Worm (Caenorhabditis elegans) whole organism, L2 larva: ENCODE results near the gene B0001.8.

Experiments used
- C34F6.9 ChIP-seq: fragments of 150-350 bp; optimal IDR thresholded peaks from 2 replicates; lab custom pipeline; 2014; ENCODE audit warnings: missing biosample characterization, missing genetic modification characterization
- F13H6.1 ChIP-seq: sonication (generic microtip); optimal IDR thresholded peaks from 2 replicates; lab custom pipeline; 2016; ENCODE audit warnings: missing genetic modification characterization, missing compliant biosample characterization
- R02D3.7 ChIP-seq: fragments of 150-350 bp; optimal IDR thresholded peaks from 2 replicates; lab custom pipeline; 2014; ENCODE audit warnings: missing biosample characterization, missing genetic modification characterization
- Y55F3AM.14 ChIP-seq: fragments of 200-800 bp; sonication (Bioruptor generic); optimal IDR thresholded peaks from 2 replicates; lab custom pipeline; 2018; ENCODE audit warnings: mild to moderate bottlenecking, missing genetic modification characterization, missing compliant biosample characterization
- ZK546.5 ChIP-seq: sonication (generic microtip); optimal IDR thresholded peaks from 2 replicates; lab custom pipeline; 2017; ENCODE audit warnings: missing biosample characterization, missing genetic modification characterization
- alr-1 ChIP-seq: fragments of 150-350 bp; optimal IDR thresholded peaks from 2 replicates; lab custom pipeline; 2014; ENCODE audit warnings: missing biosample characterization, missing genetic modification characterization
- aly-2 ChIP-seq: fragments of 150-350 bp; optimal IDR thresholded peaks from 2 replicates; lab custom pipeline; 2014; ENCODE audit warnings: missing biosample characterization, missing genetic modification characterization
- ama-1 ChIP-seq: fragments of 150-350 bp; optimal IDR thresholded peaks from 2 replicates; lab custom pipeline; 2018; ENCODE audit warnings: inconsistent platforms
- blmp-1 ChIP-seq: sonication (generic microtip); optimal IDR thresholded peaks from 2 replicates; lab custom pipeline; 2017; ENCODE audit warnings: missing genetic modification characterization, mild to moderate bottlenecking, missing compliant biosample characterization, antibody characterized with exemption, moderate library complexity; ENCODE audit not compliant: insufficient read depth
- ceh-16 ChIP-seq: fragments of 150-350 bp; optimal IDR thresholded peaks from 2 replicates; lab custom pipeline; 2014; ENCODE audit warnings: missing biosample characterization, missing genetic modification characterization
- dmd-4 ChIP-seq: sonication (generic microtip); optimal IDR thresholded peaks from 2 replicates; lab custom pipeline; 2017; ENCODE audit warnings: missing biosample characterization, missing genetic modification characterization
- egl-27 ChIP-seq: sonication (generic microtip); optimal IDR thresholded peaks from 3 replicates; lab custom pipeline; 2017; ENCODE audit warnings: missing biosample characterization, missing genetic modification reagents, missing genetic modification characterization
- elt-1 ChIP-seq: fragments of 150-350 bp; optimal IDR thresholded peaks from 2 replicates; lab custom pipeline; 2014; ENCODE audit warnings: missing biosample characterization, missing genetic modification characterization
- elt-3 ChIP-seq: sonication (generic microtip); optimal IDR thresholded peaks from 2 replicates; lab custom pipeline; 2017; ENCODE audit warnings: missing biosample characterization, missing genetic modification characterization
- fos-1 ChIP-seq: fragments of 150-350 bp; optimal IDR thresholded peaks from 2 replicates; lab custom pipeline; 2014; ENCODE audit warnings: missing biosample characterization, missing genetic modification characterization
- gmeb-1 ChIP-seq: fragments of 150-350 bp; optimal IDR thresholded peaks from 2 replicates; lab custom pipeline; 2014; ENCODE audit warnings: missing biosample characterization, missing genetic modification characterization
- lin-11 ChIP-seq: fragments of 150-350 bp; sonication (generic microtip); optimal IDR thresholded peaks from 2 replicates; lab custom pipeline; 2014; ENCODE audit warnings: missing biosample characterization, missing genetic modification characterization, inconsistent platforms, mixed read lengths
- lin-13 ChIP-seq: fragments of 150-350 bp; optimal IDR thresholded peaks from 2 replicates; lab custom pipeline; 2014; ENCODE audit warnings: missing biosample characterization, missing genetic modification reagents, missing genetic modification characterization
- lin-39 ChIP-seq: fragments of 150-350 bp; optimal IDR thresholded peaks from 2 replicates; lab custom pipeline; 2014; ENCODE audit warnings: missing biosample characterization, missing genetic modification reagents, missing genetic modification characterization
- lsy-2 ChIP-seq, 2 experiments: fragments of 150-350 bp in 1 of 2; sonication (generic microtip) in 1 of 2; optimal IDR thresholded peaks; 2 replicates each; lab custom pipeline; 2014 to 2017; ENCODE audit warnings: missing biosample characterization in 2 of 2, missing genetic modification characterization in 2 of 2
- mab-5 ChIP-seq: fragments of 150-350 bp; optimal IDR thresholded peaks from 2 replicates; lab custom pipeline; 2014; ENCODE audit warnings: missing biosample characterization, missing genetic modification characterization
- mbf-1 ChIP-seq: sonication (generic microtip); optimal IDR thresholded peaks from 2 replicates; lab custom pipeline; 2017; ENCODE audit warnings: missing biosample characterization, missing genetic modification characterization
- mdl-1 ChIP-seq, 2 experiments: fragments of 150-350 bp in 1 of 2; sonication (generic microtip) in 1 of 2; optimal IDR thresholded peaks; 2 replicates each; lab custom pipeline; 2017; ENCODE audit warnings: missing biosample characterization in 2 of 2, missing genetic modification characterization in 2 of 2
- nhr-11 ChIP-seq: fragments of 150-350 bp; optimal IDR thresholded peaks from 2 replicates; lab custom pipeline; 2014; ENCODE audit warnings: missing biosample characterization, missing genetic modification characterization
- nhr-12 ChIP-seq: fragments of 150-350 bp; optimal IDR thresholded peaks from 2 replicates; lab custom pipeline; 2014; ENCODE audit warnings: missing biosample characterization, missing genetic modification characterization
- nhr-129 ChIP-seq: fragments of 150-350 bp; optimal IDR thresholded peaks from 2 replicates; lab custom pipeline; 2014; ENCODE audit warnings: missing biosample characterization, missing genetic modification characterization
- nhr-21 ChIP-seq: fragments of 150-350 bp; optimal IDR thresholded peaks from 2 replicates; lab custom pipeline; 2014; ENCODE audit warnings: missing biosample characterization, missing genetic modification characterization
- nhr-237 ChIP-seq: fragments of 150-350 bp; optimal IDR thresholded peaks from 2 replicates; lab custom pipeline; 2014; ENCODE audit warnings: missing biosample characterization, missing genetic modification characterization
- nhr-25 ChIP-seq: fragments of 150-350 bp; sonication (generic microtip); optimal IDR thresholded peaks from 3 replicates; lab custom pipeline; 2014; ENCODE audit warnings: missing biosample characterization, missing genetic modification characterization
- nhr-6 ChIP-seq: fragments of 150-350 bp; optimal IDR thresholded peaks from 2 replicates; lab custom pipeline; 2014; ENCODE audit warnings: missing biosample characterization, missing genetic modification characterization
- nhr-77 ChIP-seq: fragments of 150-350 bp; optimal IDR thresholded peaks from 2 replicates; lab custom pipeline; 2014; ENCODE audit warnings: missing biosample characterization, missing genetic modification characterization
- peb-1 ChIP-seq: fragments of 150-350 bp; optimal IDR thresholded peaks from 2 replicates; lab custom pipeline; 2014; ENCODE audit warnings: missing biosample characterization, missing genetic modification characterization
- sem-4 ChIP-seq: fragments of 150-350 bp; optimal IDR thresholded peaks from 2 replicates; lab custom pipeline; 2014; ENCODE audit warnings: missing biosample characterization, missing genetic modification reagents, missing genetic modification characterization
- skn-1 ChIP-seq: sonication (generic microtip); optimal IDR thresholded peaks from 2 replicates; lab custom pipeline; 2017; ENCODE audit warnings: missing biosample characterization, missing genetic modification characterization
- sma-3 ChIP-seq: sonication (generic microtip); optimal IDR thresholded peaks from 2 replicates; lab custom pipeline; 2016; ENCODE audit warnings: missing genetic modification reagents, missing genetic modification characterization, missing compliant biosample characterization
- sma-9 ChIP-seq, 2 experiments: fragments of 150-350 bp in 1 of 2; sonication (generic microtip) in 1 of 2; optimal IDR thresholded peaks; 2 replicates each; lab custom pipeline; 2014 to 2016; ENCODE audit warnings: missing genetic modification characterization in 2 of 2, mild to moderate bottlenecking in 1 of 2, missing biosample characterization in 1 of 2, missing compliant biosample characterization in 1 of 2, missing genetic modification reagents in 1 of 2, moderate library complexity in 1 of 2
- snpc-4 ChIP-seq: fragments of 150-350 bp; optimal IDR thresholded peaks from 2 replicates; lab custom pipeline; 2014; ENCODE audit warnings: missing biosample characterization, missing genetic modification characterization
- unc-39 ChIP-seq: fragments of 150-350 bp; optimal IDR thresholded peaks from 2 replicates; lab custom pipeline; 2014; ENCODE audit warnings: missing biosample characterization, missing genetic modification characterization
- unc-55 ChIP-seq: fragments of 150-350 bp; sonication (generic microtip); optimal IDR thresholded peaks from 3 replicates; lab custom pipeline; 2014; ENCODE audit warnings: missing biosample characterization, missing genetic modification reagents, missing genetic modification characterization
- unc-62 ChIP-seq: fragments of 150-350 bp; optimal IDR thresholded peaks from 2 replicates; lab custom pipeline; 2014; ENCODE audit warnings: missing biosample characterization, missing genetic modification reagents, missing genetic modification characterization
- zag-1 ChIP-seq: fragments of 150-350 bp; optimal IDR thresholded peaks from 2 replicates; lab custom pipeline; 2014; ENCODE audit warnings: missing biosample characterization, missing genetic modification characterization
- ztf-1 ChIP-seq: fragments of 200-800 bp; sonication (Bioruptor generic); conservative IDR thresholded peaks from 2 replicates; pipeline ENCODE4 v1.3.6; 2022; ENCODE audit warnings: missing genetic modification characterization, missing compliant biosample characterization
- ztf-11 ChIP-seq: sonication (generic microtip); optimal IDR thresholded peaks from 2 replicates; lab custom pipeline; 2017; ENCODE audit warnings: missing biosample characterization, missing genetic modification characterization
- ztf-4 ChIP-seq: fragments of 150-350 bp; optimal IDR thresholded peaks from 2 replicates; lab custom pipeline; 2014; ENCODE audit warnings: missing biosample characterization, missing genetic modification characterization

B0001.8 gene

ce11 chrIV:12092113-12092512, 48.7 kb downstream of the B0001.8 start, which contains the start of gene mig-32:
mig-32 (minus strand) TSS chrIV:12092213.
- TF ChIP-seq unc-62 (GFP tag; lab: Kevin White, UChicago) (no peak), C34F6.9 (tag; lab: Kevin White, UChicago) (no peak), mdl-1 (tag; optimal IDR thresholded peaks at IDR 0.05; lab: Kevin White, UChicago) (no peak), nhr-129 (tag; lab: Kevin White, UChicago) (no peak), mab-5 (tag; lab: Kevin White, UChicago) (no peak), nhr-6 (tag; lab: Kevin White, UChicago) (no peak), unc-55 (GFP tag; lab: Kevin White, UChicago) (no peak), elt-1 (tag; lab: Kevin White, UChicago) (no peak), zag-1 (tag; lab: Kevin White, UChicago) (no peak), ztf-11 (no peak), peb-1 (tag; lab: Kevin White, UChicago) (no peak), snpc-4 (no peak), alr-1 (tag; lab: Kevin White, UChicago) (no peak), ceh-16 (tag; lab: Kevin White, UChicago) (no peak), sma-9 (GFP tag; optimal IDR thresholded peaks at IDR 0.05; lab: Kevin White, UChicago) (no peak), sma-9 (tag; optimal IDR thresholded peaks at IDR 0.05; lab: Kevin White, UChicago) (no peak), nhr-12 (tag; lab: Kevin White, UChicago) (no peak)
- TF ChIP-seq, all 48 proteins: peak for 0

ce11 chrIV:12089551-12089950, 51.3 kb downstream of the B0001.8 start, which contains the start of gene F11A10.6:
F11A10.6 (minus strand) TSS chrIV:12089651.
- TF ChIP-seq mdl-1 (tag; optimal IDR thresholded peaks at IDR 0.05; lab: Kevin White, UChicago) (no peak), ceh-16 (tag; lab: Kevin White, UChicago) (no peak), nhr-129 (tag; lab: Kevin White, UChicago) (no peak), nhr-6 (tag; lab: Kevin White, UChicago) (no peak), sma-9 (GFP tag; optimal IDR thresholded peaks at IDR 0.05; lab: Kevin White, UChicago) (no peak), sma-9 (tag; optimal IDR thresholded peaks at IDR 0.05; lab: Kevin White, UChicago) (no peak), ztf-11 (no peak), Y55F3AM.14 (no peak), mab-5 (tag; lab: Kevin White, UChicago) (no peak), gmeb-1 (tag; lab: Kevin White, UChicago) (no peak), blmp-1 (no peak), ztf-4 (tag; lab: Kevin White, UChicago) (no peak), ztf-1 (GFP tag; lab: Robert Waterston, UW) (no peak), C34F6.9 (tag; lab: Kevin White, UChicago) (no peak), lsy-2 (tag; optimal IDR thresholded peaks at IDR 0.05; lab: Kevin White, UChicago) (no peak), R02D3.7 (tag; lab: Kevin White, UChicago) (no peak), alr-1 (tag; lab: Kevin White, UChicago) (no peak), sma-3 (GFP tag; lab: Kevin White, UChicago) (no peak)

ce11 chrIV:12088898-12089297, 52.0 kb downstream of the B0001.8 start:
- no peak for TF ChIP-seq lin-39 (tag; lab: Kevin White, UChicago)
- peak; percentile 75 for TF ChIP-seq unc-55 (GFP tag; lab: Kevin White, UChicago)
- TF ChIP-seq Y55F3AM.14, result peak; percentile 0
- TF ChIP-seq skn-1, result no peak
- TF ChIP-seq blmp-1, result peak; percentile 65
- TF ChIP-seq egl-27 (tag; lab: Kevin White, UChicago), result no peak
- no peak for TF ChIP-seq gmeb-1 (tag; lab: Kevin White, UChicago)
- TF ChIP-seq ztf-11, result no peak
- TF ChIP-seq dmd-4, result no peak
- no peak for TF ChIP-seq nhr-77 (tag; lab: Kevin White, UChicago)
- TF ChIP-seq nhr-129 (tag; lab: Kevin White, UChicago), result peak; percentile 94
- TF ChIP-seq zag-1 (tag; lab: Kevin White, UChicago), result no peak
- TF ChIP-seq ztf-1 (GFP tag; lab: Robert Waterston, UW), result no peak
- TF ChIP-seq snpc-4, result no peak
- TF ChIP-seq sma-3 (GFP tag; lab: Kevin White, UChicago), result no peak
- no peak for TF ChIP-seq nhr-237 (tag; lab: Kevin White, UChicago)
- TF ChIP-seq mdl-1 (tag; optimal IDR thresholded peaks at IDR 0.05; lab: Kevin White, UChicago), result no peak
- no peak for TF ChIP-seq fos-1 (tag; lab: Kevin White, UChicago)
- no peak for TF ChIP-seq unc-39
- TF ChIP-seq ZK546.5 (tag; lab: Kevin White, UChicago), result no peak
- TF ChIP-seq sma-9 (GFP tag; optimal IDR thresholded peaks at IDR 0.05; lab: Kevin White, UChicago), result no peak
- TF ChIP-seq sma-9 (tag; optimal IDR thresholded peaks at IDR 0.05; lab: Kevin White, UChicago), result no peak
- TF ChIP-seq aly-2 (tag; lab: Kevin White, UChicago), result no peak
- TF ChIP-seq C34F6.9 (tag; lab: Kevin White, UChicago), result peak; percentile 61
- no peak for TF ChIP-seq ztf-4 (tag; lab: Kevin White, UChicago)
- no peak for TF ChIP-seq nhr-6 (tag; lab: Kevin White, UChicago)
- TF ChIP-seq nhr-11 (tag; lab: Kevin White, UChicago), result no peak
- no peak for TF ChIP-seq R02D3.7 (tag; lab: Kevin White, UChicago)
- peak; percentile 13 for TF ChIP-seq sem-4 (tag; lab: Kevin White, UChicago)
- peak; percentile 32 for TF ChIP-seq nhr-25 (tag; lab: Kevin White, UChicago)
- no peak for TF ChIP-seq elt-3 (tag; lab: Kevin White, UChicago)
- TF ChIP-seq ceh-16 (tag; lab: Kevin White, UChicago), result no peak
- peak; percentile 15 for TF ChIP-seq lin-13 (GFP tag; lab: Kevin White, UChicago)
- TF ChIP-seq lin-11 (tag; lab: Kevin White, UChicago), result no peak
- no peak for TF ChIP-seq nhr-12 (tag; lab: Kevin White, UChicago)
- TF ChIP-seq nhr-21 (tag; lab: Kevin White, UChicago), result no peak
- TF ChIP-seq elt-1 (tag; lab: Kevin White, UChicago), result no peak
- no peak for TF ChIP-seq ama-1 (lab: Kevin White, UChicago)
- TF ChIP-seq F13H6.1 (tag; lab: Kevin White, UChicago), result no peak
- TF ChIP-seq alr-1 (tag; lab: Kevin White, UChicago), result no peak
- no peak for TF ChIP-seq peb-1 (tag; lab: Kevin White, UChicago)
- TF ChIP-seq unc-62 (GFP tag; lab: Kevin White, UChicago), result no peak
- TF ChIP-seq mbf-1, result no peak
